Worm (Caenorhabditis elegans) whole organism, L1 larva: ENCODE data around the gene C49F8.3.

Source experiments
- Y116A8C.19 ChIP-seq: sonication (generic microtip); optimal IDR thresholded peaks from 2 replicates; lab custom pipeline; 2016; ENCODE audit warnings: missing compliant biosample characterization, missing genetic modification characterization, borderline replicate concordance
- aly-2 ChIP-seq: fragments of 150-350 bp; optimal IDR thresholded peaks from 2 replicates; lab custom pipeline; 2014; ENCODE audit warnings: missing biosample characterization, missing genetic modification characterization
- blmp-1 ChIP-seq: fragments of 150-350 bp; optimal IDR thresholded peaks from 2 replicates; lab custom pipeline; 2014; ENCODE audit warnings: missing biosample characterization, missing genetic modification characterization
- ceh-82 ChIP-seq, 3 experiments: fragments of 150-350 bp in 1 of 3; sonication (generic microtip) in 2 of 3; optimal IDR thresholded peaks; 2 replicates each; lab custom pipeline; 2014 to 2017; ENCODE audit warnings: missing biosample characterization in 3 of 3, missing genetic modification characterization in 3 of 3
- dpl-1 ChIP-seq, 3 experiments: fragments of 150-350 bp in 2 of 3; sonication (generic microtip) in 1 of 3; optimal IDR thresholded peaks; 2 replicates each; lab custom pipeline; 2014 to 2017; ENCODE audit warnings: missing biosample characterization in 3 of 3, missing genetic modification characterization in 3 of 3, missing genetic modification reagents in 3 of 3
- dsc-1 ChIP-seq: sonication (generic microtip); optimal IDR thresholded peaks from 2 replicates; lab custom pipeline; 2016; ENCODE audit warnings: mild to moderate bottlenecking, missing genetic modification characterization, missing compliant biosample characterization
- efl-1 ChIP-seq, 4 experiments: fragments of 150-350 bp; optimal IDR thresholded peaks in 3 of 4; peaks in 1 of 4; 1 replicate in 1 of 4; 2 replicates in 3 of 4; lab custom pipeline; 2014; ENCODE audit warnings: missing biosample characterization in 2 of 4, missing genetic modification characterization in 2 of 4, missing genetic modification reagents in 2 of 4
- elt-2 ChIP-seq: sonication (generic microtip); optimal IDR thresholded peaks from 2 replicates; lab custom pipeline; 2016; ENCODE audit warnings: missing genetic modification characterization, mild to moderate bottlenecking, inconsistent platforms, missing compliant biosample characterization, missing genetic modification reagents
- fkh-10 ChIP-seq: sonication (generic microtip); optimal IDR thresholded peaks from 2 replicates; lab custom pipeline; 2017; ENCODE audit warnings: missing biosample characterization, missing genetic modification reagents, missing genetic modification characterization
- fkh-4 ChIP-seq: sonication (generic microtip); optimal IDR thresholded peaks from 2 replicates; lab custom pipeline; 2016; ENCODE audit warnings: missing compliant biosample characterization, missing genetic modification characterization, borderline replicate concordance
- hlh-17 ChIP-seq: fragments of 200-800 bp; sonication (Bioruptor generic); optimal IDR thresholded peaks from 2 replicates; lab custom pipeline; 2018; ENCODE audit warnings: missing genetic modification characterization, mild to moderate bottlenecking, missing compliant biosample characterization, moderate library complexity, borderline replicate concordance
- irx-1 ChIP-seq: sonication (generic microtip); optimal IDR thresholded peaks from 2 replicates; lab custom pipeline; 2016; ENCODE audit warnings: missing genetic modification characterization, missing compliant biosample characterization
- isw-1 ChIP-seq: fragments of 200-800 bp; sonication (Bioruptor generic); IDR thresholded peaks from 2 replicates; pipeline ENCODE4 v1.3.6; 2022; ENCODE audit warnings: missing genetic modification characterization, missing compliant biosample characterization
- jun-1 ChIP-seq: fragments of 150-350 bp; optimal IDR thresholded peaks from 2 replicates; lab custom pipeline; 2014; ENCODE audit warnings: missing biosample characterization, missing genetic modification reagents, missing genetic modification characterization
- lin-14 ChIP-seq: fragments of 200-800 bp; sonication (Bioruptor generic); optimal IDR thresholded peaks from 2 replicates; lab custom pipeline; 2018; ENCODE audit warnings: mild to moderate bottlenecking, missing genetic modification characterization, moderate library complexity, missing compliant biosample characterization
- lir-3 ChIP-seq: sonication (generic microtip); optimal IDR thresholded peaks from 2 replicates; lab custom pipeline; 2016; ENCODE audit warnings: mild to moderate bottlenecking, missing genetic modification characterization, moderate library complexity, missing compliant biosample characterization; ENCODE audit not compliant: poor library complexity
- lsy-2 ChIP-seq, 2 experiments: fragments of 150-350 bp; optimal IDR thresholded peaks; 2 replicates each; lab custom pipeline; 2014; ENCODE audit warnings: missing biosample characterization in 2 of 2, missing genetic modification characterization in 2 of 2
- mab-9 ChIP-seq: fragments of 200-800 bp; sonication (Bioruptor generic); IDR thresholded peaks from 2 replicates; pipeline ENCODE4 v1.3.6; 2022; ENCODE audit warnings: missing genetic modification reagents, missing genetic modification characterization, missing compliant biosample characterization
- mdl-1 ChIP-seq, 2 experiments: fragments of 150-350 bp; optimal IDR thresholded peaks; 2 replicates each; lab custom pipeline; 2014 to 2017; ENCODE audit warnings: missing biosample characterization in 2 of 2, missing genetic modification characterization in 2 of 2, inconsistent platforms in 1 of 2
- mep-1 ChIP-seq: fragments of 150-350 bp; optimal IDR thresholded peaks from 2 replicates; lab custom pipeline; 2014; ENCODE audit warnings: missing biosample characterization, missing genetic modification characterization
- nhr-12 ChIP-seq: sonication (generic microtip); optimal IDR thresholded peaks from 2 replicates; lab custom pipeline; 2017; ENCODE audit warnings: missing biosample characterization, missing genetic modification characterization
- nhr-19 ChIP-seq: fragments of 200-800 bp; sonication (Bioruptor generic); conservative IDR thresholded peaks from 2 replicates; pipeline ENCODE4 v1.3.6; 2022; ENCODE audit warnings: missing genetic modification characterization, missing compliant biosample characterization
- nhr-20 ChIP-seq: sonication (generic microtip); optimal IDR thresholded peaks from 2 replicates; lab custom pipeline; 2016; ENCODE audit warnings: mild to moderate bottlenecking, missing genetic modification characterization, missing compliant biosample characterization
- nhr-47 ChIP-seq: sonication (generic microtip); optimal IDR thresholded peaks from 2 replicates; lab custom pipeline; 2016; ENCODE audit warnings: mild to moderate bottlenecking, missing genetic modification characterization, moderate library complexity, missing compliant biosample characterization
- nhr-71 ChIP-seq: sonication (generic microtip); optimal IDR thresholded peaks from 2 replicates; lab custom pipeline; 2016; ENCODE audit warnings: mild to moderate bottlenecking, missing genetic modification characterization, moderate library complexity, missing compliant biosample characterization
- nhr-77 ChIP-seq: fragments of 150-350 bp; optimal IDR thresholded peaks from 2 replicates; lab custom pipeline; 2014; ENCODE audit warnings: missing biosample characterization, missing genetic modification characterization
- pag-3 ChIP-seq: sonication (generic microtip); optimal IDR thresholded peaks from 2 replicates; lab custom pipeline; 2017; ENCODE audit warnings: missing genetic modification characterization, mild to moderate bottlenecking, missing compliant biosample characterization, antibody characterized with exemption, borderline replicate concordance; ENCODE audit not compliant: insufficient read depth
- pqm-1 ChIP-seq: sonication (generic microtip); optimal IDR thresholded peaks from 3 replicates; lab custom pipeline; 2017; ENCODE audit warnings: missing biosample characterization, missing genetic modification characterization
- rnt-1 ChIP-seq: sonication (generic microtip); optimal IDR thresholded peaks from 2 replicates; lab custom pipeline; 2016; ENCODE audit warnings: mild to moderate bottlenecking, missing genetic modification characterization, moderate library complexity, missing compliant biosample characterization
- snpc-4 ChIP-seq: fragments of 150-350 bp; optimal IDR thresholded peaks from 2 replicates; lab custom pipeline; 2014; ENCODE audit warnings: missing biosample characterization, missing genetic modification characterization
- snu-23 ChIP-seq: sonication (generic microtip); optimal IDR thresholded peaks from 2 replicates; lab custom pipeline; 2016; ENCODE audit warnings: missing genetic modification characterization, missing compliant biosample characterization
- swsn-7 ChIP-seq: sonication (generic microtip); optimal IDR thresholded peaks from 2 replicates; lab custom pipeline; 2016; ENCODE audit warnings: missing genetic modification characterization, missing compliant biosample characterization
- tbx-2 ChIP-seq: sonication (generic microtip); optimal IDR thresholded peaks from 2 replicates; lab custom pipeline; 2016; ENCODE audit warnings: missing genetic modification characterization, missing compliant biosample characterization
- unc-130 ChIP-seq: fragments of 150-350 bp; optimal IDR thresholded peaks from 2 replicates; lab custom pipeline; 2017; ENCODE audit warnings: missing biosample characterization, missing genetic modification characterization, inconsistent platforms
- unc-98 ChIP-seq: fragments of 200-800 bp; sonication (Bioruptor generic); IDR thresholded peaks from 2 replicates; pipeline ENCODE4 v1.3.6; 2022; ENCODE audit warnings: missing genetic modification characterization, missing compliant biosample characterization
- vab-15 ChIP-seq: sonication (generic microtip); optimal IDR thresholded peaks from 2 replicates; lab custom pipeline; 2017; ENCODE audit warnings: missing genotype, mild to moderate bottlenecking, missing genetic modification characterization, missing compliant biosample characterization
- zip-4 ChIP-seq: fragments of 200-800 bp; sonication (Bioruptor generic); optimal IDR thresholded peaks from 2 replicates; lab custom pipeline; 2018; ENCODE audit warnings: mild to moderate bottlenecking, missing genetic modification characterization, moderate library complexity, missing compliant biosample characterization

Gene C49F8.3

ce11 chrX:13337728-13338127 is 49.6 kb downstream of the C49F8.3 start, which contains the start of gene ptr-24:
TSS of gene ptr-24 (plus strand) at chrX:13338028.
- no peak for TF ChIP-seq Y116A8C.19 (tag; lab: Kevin White, UChicago)
- no peak for TF ChIP-seq pag-3 (tag; lab: Kevin White, UChicago)
- no peak for TF ChIP-seq unc-130 (tag; lab: Kevin White, UChicago)
- no peak for TF ChIP-seq dpl-1 (GFP tag; optimal IDR thresholded peaks at IDR 0.05; lab: Kevin White, UChicago)
- no peak for TF ChIP-seq irx-1 (tag; lab: Kevin White, UChicago)
- no peak for TF ChIP-seq lir-3 (tag; lab: Kevin White, UChicago)
- TF ChIP-seq pqm-1 (tag; lab: Kevin White, UChicago) = no peak
- TF ChIP-seq nhr-12 = no peak
- TF ChIP-seq elt-2 (tag; lab: Kevin White, UChicago) = no peak
- TF ChIP-seq blmp-1 (tag; lab: Kevin White, UChicago) = no peak
- no peak for TF ChIP-seq mab-9 (GFP tag; lab: Robert Waterston, UW)
- no peak for TF ChIP-seq unc-98 (GFP tag; lab: Robert Waterston, UW)
- TF ChIP-seq swsn-7 (tag; lab: Kevin White, UChicago) = no peak
- no peak for TF ChIP-seq fkh-10
- no peak for TF ChIP-seq mep-1
- TF ChIP-seq nhr-77 (tag; lab: Kevin White, UChicago) = no peak
- TF ChIP-seq, all 84 proteins: peak for 0

ce11 chrX:13337000-13337399 is 50.3 kb downstream of the C49F8.3 start:
- TF ChIP-seq efl-1 (optimal IDR thresholded peaks at IDR 0.05; lab: Kevin White, UChicago) (peak in 1 of 2 experiments; percentile 0), efl-1 (GFP tag; optimal IDR thresholded peaks at IDR 0.05 in 1 of 2; lab: Kevin White, UChicago) (peak in 1 of 2 experiments; percentile 19), fkh-4 (tag; lab: Kevin White, UChicago) (no peak), zip-4 (GFP tag; lab: Kevin White, UChicago) (no peak), lsy-2 (tag; optimal IDR thresholded peaks at IDR 0.05; lab: Kevin White, UChicago) (peak in 1 of 2 experiments; percentile 50), snpc-4 (tag; lab: Kevin White, UChicago) (no peak), vab-15 (peak; percentile 43), pqm-1 (tag; lab: Kevin White, UChicago) (no peak), unc-130 (tag; lab: Kevin White, UChicago) (peak; percentile 35), snu-23 (peak; percentile 59), isw-1 (GFP tag; lab: Robert Waterston, UW) (no peak), dsc-1 (tag; lab: Kevin White, UChicago) (peak; percentile 40), aly-2 (tag; lab: Kevin White, UChicago) (no peak), mdl-1 (tag; optimal IDR thresholded peaks at IDR 0.05; lab: Kevin White, UChicago) (peak in 1 of 2 experiments; percentile 70), lin-14 (GFP tag; lab: Kevin White, UChicago) (peak; percentile 85), jun-1 (no peak), hlh-17 (GFP tag; lab: Kevin White, UChicago) (no peak), nhr-20 (tag; lab: Kevin White, UChicago) (peak; percentile 50), nhr-71 (tag; lab: Kevin White, UChicago) (peak; percentile 84), nhr-19 (GFP tag; lab: Robert Waterston, UW) (peak; percentile 54), rnt-1 (peak; percentile 70), mab-9 (GFP tag; lab: Robert Waterston, UW) (peak; percentile 20; the same call in 1 of the 2 replicates), ceh-82 (tag; optimal IDR thresholded peaks at IDR 0.05; lab: Kevin White, UChicago) (peak in 1 of 3 experiments; percentile 27), nhr-47 (tag; lab: Kevin White, UChicago) (peak; percentile 5), nhr-12 (no peak), tbx-2 (peak; percentile 47)
